Worm (Caenorhabditis elegans) whole organism, L1 larva: ENCODE data around the gene act-3.
"Not testable (repeated sequence)": the region's sequence is repeated elsewhere in the genome, so short reads cannot be mapped to it uniquely, and the experiment has no call there.

ENCODE experiments used
- alr-1 ChIP-seq: fragments of 200-800 bp; sonication (Bioruptor generic); optimal IDR thresholded peaks from 2 replicates; lab custom pipeline; 2018; ENCODE audit warnings: borderline replicate concordance, mild to moderate bottlenecking, missing genetic modification characterization, missing compliant biosample characterization
- aly-2 ChIP-seq: fragments of 150-350 bp; optimal IDR thresholded peaks from 2 replicates; lab custom pipeline; 2014; ENCODE audit warnings: missing biosample characterization, missing genetic modification characterization
- ces-1 ChIP-seq: fragments of 150-350 bp; optimal IDR thresholded peaks from 2 replicates; lab custom pipeline; 2014; ENCODE audit warnings: missing biosample characterization, missing genetic modification reagents, missing genetic modification characterization
- dpl-1 ChIP-seq, 3 experiments: fragments of 150-350 bp in 2 of 3; sonication (generic microtip) in 1 of 3; optimal IDR thresholded peaks; 2 replicates each; lab custom pipeline; 2014 to 2017; ENCODE audit warnings: missing biosample characterization in 3 of 3, missing genetic modification characterization in 3 of 3, missing genetic modification reagents in 3 of 3
- dsc-1 ChIP-seq: sonication (generic microtip); optimal IDR thresholded peaks from 2 replicates; lab custom pipeline; 2016; ENCODE audit warnings: mild to moderate bottlenecking, missing genetic modification characterization, missing compliant biosample characterization
- elt-3 ChIP-seq, 6 experiments: fragments of 150-350 bp in 1 of 6; sonication (generic microtip); optimal IDR thresholded peaks; 2 replicates each; lab custom pipeline; 2017 to 2018; ENCODE audit warnings: missing biosample characterization in 6 of 6, missing genetic modification characterization in 6 of 6, inconsistent platforms in 1 of 6
- lin-13 ChIP-seq: fragments of 150-350 bp; optimal IDR thresholded peaks from 2 replicates; lab custom pipeline; 2014; ENCODE audit warnings: missing biosample characterization, missing genetic modification reagents, missing genetic modification characterization
- lin-15B ChIP-seq: fragments of 150-350 bp; sonication (generic microtip); optimal IDR thresholded peaks from 3 replicates; lab custom pipeline; 2014; ENCODE audit warnings: missing biosample characterization, missing genetic modification characterization
- lin-35 ChIP-seq, 2 experiments: fragments of 150-350 bp; optimal IDR thresholded peaks; 2 replicates each; lab custom pipeline; 2014; ENCODE audit warnings: missing biosample characterization in 2 of 2, missing genetic modification characterization in 2 of 2, missing genetic modification reagents in 2 of 2
- lsy-2 ChIP-seq, 2 experiments: fragments of 150-350 bp; optimal IDR thresholded peaks; 2 replicates each; lab custom pipeline; 2014; ENCODE audit warnings: missing biosample characterization in 2 of 2, missing genetic modification characterization in 2 of 2
- nhr-76 ChIP-seq: sonication (generic microtip); optimal IDR thresholded peaks from 2 replicates; lab custom pipeline; 2017; ENCODE audit warnings: missing biosample characterization, missing genetic modification characterization
- nhr-77 ChIP-seq: fragments of 150-350 bp; optimal IDR thresholded peaks from 2 replicates; lab custom pipeline; 2014; ENCODE audit warnings: missing biosample characterization, missing genetic modification characterization
- snpc-4 ChIP-seq: fragments of 150-350 bp; optimal IDR thresholded peaks from 2 replicates; lab custom pipeline; 2014; ENCODE audit warnings: missing biosample characterization, missing genetic modification characterization
- unc-130 ChIP-seq: fragments of 150-350 bp; optimal IDR thresholded peaks from 2 replicates; lab custom pipeline; 2017; ENCODE audit warnings: missing biosample characterization, missing genetic modification characterization, inconsistent platforms

ce11 chrV:11109647-11110046 lies 35.3 kb upstream of the act-3 start, which contains the start of gene Y42A5A.5:
- not testable (repeated sequence) for TF ChIP-seq nhr-76 (tag; lab: Kevin White, UChicago); aly-2 (tag; lab: Kevin White, UChicago); alr-1; nhr-77 (tag; lab: Kevin White, UChicago); dsc-1 (tag; lab: Kevin White, UChicago); ces-1 (GFP tag; lab: Kevin White, UChicago); unc-130 (tag; lab: Kevin White, UChicago); lin-35 (GFP tag; optimal IDR thresholded peaks at IDR 0.05; lab: Kevin White, UChicago); lsy-2 (tag; optimal IDR thresholded peaks at IDR 0.05; lab: Kevin White, UChicago); snpc-4 (tag; lab: Kevin White, UChicago); lin-13 (GFP tag; lab: Kevin White, UChicago); dpl-1 (GFP tag; optimal IDR thresholded peaks at IDR 0.05; lab: Kevin White, UChicago); elt-3 (tag; optimal IDR thresholded peaks at IDR 0.05; lab: Kevin White, UChicago); lin-15B (tag; lab: Kevin White, UChicago)
